Fruit fly (Drosophila melanogaster) S2 (cell line): Measurements from ENCODE around the gene CG2533.

Experiments used
- CG8478 ChIP-seq: fragments of >200 bp; optimal IDR thresholded peaks from 2 replicates; lab custom pipeline; 2018
- CTCF ChIP-seq, 2 experiments: fragments of >200 bp; optimal IDR thresholded peaks; 2 replicates each; lab custom pipeline; 2018

- TF ChIP-seq CTCF (optimal IDR thresholded peaks at IDR 0.05; lab: Kevin White, UChicago) (no peak), CG8478 (lab: Kevin White, UChicago) (no peak)
These were observed 36.5 kb upstream of the CG2533 start for dm6 chrX:11640477-11640876.
